Worm (Caenorhabditis elegans): Measurements from ENCODE around the gene cuc-1.
A peak's percentile ranks its signal among the peaks of the same experiment; 100 is the strongest.

The cuc-1 gene

DNA sequence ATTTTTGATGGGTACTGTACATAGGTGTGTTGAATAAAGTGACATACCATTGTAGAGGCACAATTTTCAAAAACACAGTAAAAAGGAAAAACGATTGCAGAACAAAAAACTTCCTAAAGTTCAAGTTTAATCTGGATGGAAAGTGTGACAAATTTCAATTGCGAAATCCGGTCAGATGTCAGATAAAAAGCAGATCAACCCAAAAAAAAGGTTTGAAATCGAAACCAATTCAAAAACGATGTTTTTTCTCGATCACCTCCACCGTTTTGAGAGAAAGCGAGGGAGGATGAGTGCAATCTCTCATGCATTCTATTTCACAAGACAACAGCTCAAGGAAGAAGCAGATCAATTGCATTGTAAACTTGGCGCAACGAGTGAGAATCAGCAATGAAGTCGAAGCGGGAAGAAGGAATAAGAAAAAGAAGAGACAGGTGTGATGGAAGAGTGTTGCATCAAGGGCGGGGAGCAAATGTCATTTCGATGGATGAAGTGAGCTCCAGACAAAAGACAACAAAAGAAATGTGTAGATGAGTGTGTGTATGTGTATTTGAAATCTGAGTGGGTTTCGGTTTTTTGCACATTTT lies 19.4 kb upstream of the cuc-1 start:
- TF ChIP-seq W03F9.2 (tag; optimal IDR thresholded peaks at IDR 0.05) (no peak), dao-5 (tag; optimal IDR thresholded peaks at IDR 0.05) (no peak), him-1 (tag; optimal IDR thresholded peaks at IDR 0.05) (no peak)

- TF ChIP-seq him-1 (tag; optimal IDR thresholded peaks at IDR 0.05) = no peak
- no peak for TF ChIP-seq W03F9.2 (tag; optimal IDR thresholded peaks at IDR 0.05)
- TF ChIP-seq dao-5 (tag; optimal IDR thresholded peaks at IDR 0.05) = no peak
These were observed 18.1 kb upstream of the cuc-1 start, which contains the start of gene sup-18 for ce11 chrIII:7878852-7879329. TSS of gene sup-18 (minus strand) at chrIII:7878902.

DNA sequence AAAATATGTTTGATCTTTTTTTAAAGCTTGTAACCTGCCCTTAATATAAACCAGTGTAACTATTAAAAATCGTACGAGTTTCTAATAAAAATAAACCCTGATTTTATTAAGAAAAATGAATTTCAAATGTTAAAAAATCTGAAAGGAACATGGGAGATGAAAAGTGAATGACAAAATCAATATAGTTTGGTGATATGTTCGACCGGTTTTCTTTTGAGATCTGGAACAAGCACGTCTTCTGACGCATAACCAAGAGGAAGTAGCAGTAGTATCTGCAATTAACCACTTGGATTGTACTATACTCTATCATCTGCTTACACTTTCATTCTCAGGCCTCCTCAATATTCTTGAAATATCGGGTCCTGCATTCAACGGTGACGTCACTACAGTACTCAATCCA lies 16.3 kb upstream of the cuc-1 start:
- TF ChIP-seq W03F9.2 (tag; optimal IDR thresholded peaks at IDR 0.05) (no peak), him-1 (tag; optimal IDR thresholded peaks at IDR 0.05) (no peak), dao-5 (tag; optimal IDR thresholded peaks at IDR 0.05) (no peak)

ce11 chrIII:7873481-7873880 lies 12.7 kb upstream of the cuc-1 start, which contains the start of gene tyr-1:
TSS of gene tyr-1 (plus strand) at chrIII:7873781.
- TF ChIP-seq dao-5 (tag; optimal IDR thresholded peaks at IDR 0.05) (no peak), him-1 (tag; optimal IDR thresholded peaks at IDR 0.05) (no peak), W03F9.2 (tag; optimal IDR thresholded peaks at IDR 0.05) (no peak)

- TF ChIP-seq him-1 (tag; optimal IDR thresholded peaks at IDR 0.05) = no peak
- no peak for TF ChIP-seq dao-5 (tag; optimal IDR thresholded peaks at IDR 0.05)
- TF ChIP-seq W03F9.2 (tag; optimal IDR thresholded peaks at IDR 0.05) = no peak
These were observed 12.0 kb upstream of the cuc-1 start for ce11 chrIII:7872776-7873175.

- TF ChIP-seq W03F9.2 (tag; optimal IDR thresholded peaks at IDR 0.05) (no peak), him-1 (tag; optimal IDR thresholded peaks at IDR 0.05) (no peak), dao-5 (tag; optimal IDR thresholded peaks at IDR 0.05) (no peak)
These were observed 5.4 kb upstream of the cuc-1 start, which contains the start of gene cup-4 for ce11 chrIII:7866189-7866588. TSS of gene cup-4 (plus strand) at chrIII:7866489.

- TF ChIP-seq him-1 (tag; optimal IDR thresholded peaks at IDR 0.05) = no peak
- TF ChIP-seq dao-5 (tag; optimal IDR thresholded peaks at IDR 0.05) = no peak
- no peak for TF ChIP-seq W03F9.2 (tag; optimal IDR thresholded peaks at IDR 0.05)
These were observed 4.5 kb upstream of the cuc-1 start, which contains the start of gene slc-17.3 for ce11 chrIII:7865238-7865761. TSS of gene slc-17.3 (minus strand) at chrIII:7865288.

DNA sequence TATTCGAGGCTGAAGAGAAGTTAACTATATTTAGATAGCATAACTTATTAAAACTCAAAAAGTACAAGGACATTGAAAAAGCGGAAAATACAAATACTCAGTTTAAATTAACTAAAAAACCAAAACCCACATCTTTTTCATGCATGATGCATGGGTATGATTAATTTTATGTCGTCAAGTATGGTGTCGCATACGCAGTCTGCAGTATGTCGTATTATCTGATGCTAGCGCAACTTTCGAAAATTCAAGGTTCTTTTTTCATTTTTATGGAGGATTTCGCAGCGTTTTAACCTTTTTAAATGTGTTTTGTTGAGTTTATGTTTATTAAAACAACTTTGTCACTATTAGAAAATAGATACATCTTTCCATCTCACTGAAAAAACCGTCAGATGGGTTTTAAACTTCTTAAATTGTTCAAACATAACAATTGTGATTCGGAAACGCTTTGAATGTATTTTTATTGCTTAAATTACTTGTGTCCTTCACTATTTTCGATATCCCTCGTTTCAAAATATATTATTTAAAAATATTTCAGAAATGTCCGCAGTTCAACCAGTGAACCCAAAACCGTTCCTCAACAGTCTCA lies 843 bp upstream of the cuc-1 start, which contains the start of gene snr-5:
TSS of gene snr-5 (plus strand) at position 536 of the 586 bp plus-strand sequence.
- TF ChIP-seq him-1 (tag; optimal IDR thresholded peaks at IDR 0.05) (no peak), dao-5 (tag; optimal IDR thresholded peaks at IDR 0.05) (no peak), W03F9.2 (tag; optimal IDR thresholded peaks at IDR 0.05) (no peak)

ce11 chrIII:7859313-7859712 lies 1.5 kb downstream of the cuc-1 start, which contains the start of gene tomm-7:
TSS of gene tomm-7 (plus strand) at chrIII:7859613.
- no peak for TF ChIP-seq dao-5 (tag; optimal IDR thresholded peaks at IDR 0.05)
- TF ChIP-seq him-1 (tag; optimal IDR thresholded peaks at IDR 0.05) = no peak
- no peak for TF ChIP-seq W03F9.2 (tag; optimal IDR thresholded peaks at IDR 0.05)

DNA sequence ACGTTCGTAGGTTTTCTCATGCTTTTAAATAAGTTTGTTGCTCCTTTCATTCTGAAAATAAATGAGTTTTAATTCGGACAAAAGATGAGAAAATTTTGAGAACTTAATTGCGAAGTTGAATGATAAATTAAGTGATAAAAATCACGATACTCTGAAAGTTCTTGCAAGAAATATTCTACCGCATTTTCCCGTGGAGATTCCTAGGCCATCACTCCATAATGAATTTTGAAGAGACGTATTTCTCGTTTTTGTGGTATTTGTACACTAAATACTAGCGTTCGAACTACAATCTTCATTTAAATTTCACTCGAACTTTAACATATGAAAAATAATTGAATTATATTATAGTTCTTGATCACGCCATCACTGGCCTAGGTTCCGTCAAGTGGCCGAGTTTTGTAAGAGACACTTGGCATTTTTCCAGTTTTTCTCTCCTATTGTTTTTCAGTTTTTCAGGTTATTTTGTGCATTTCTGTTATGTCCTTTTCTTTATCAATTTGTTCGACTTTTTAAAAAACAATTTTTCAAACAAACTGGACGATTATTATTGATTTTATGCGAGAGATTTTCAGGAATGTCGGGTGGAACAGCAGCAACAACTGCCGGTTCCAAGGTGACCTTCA lies 2.3 kb downstream of the cuc-1 start, which contains the start of the genes coq-5 and ufm-1:
TSS of gene coq-5 (minus strand) at position 51 of the 623 bp plus-strand sequence.
TSS of gene ufm-1 (plus strand) at position 573 of the 623 bp plus-strand sequence.
- TF ChIP-seq W03F9.2 (tag; optimal IDR thresholded peaks at IDR 0.05) (no peak), him-1 (tag; optimal IDR thresholded peaks at IDR 0.05) (peak; percentile 21), dao-5 (tag; optimal IDR thresholded peaks at IDR 0.05) (no peak)

DNA sequence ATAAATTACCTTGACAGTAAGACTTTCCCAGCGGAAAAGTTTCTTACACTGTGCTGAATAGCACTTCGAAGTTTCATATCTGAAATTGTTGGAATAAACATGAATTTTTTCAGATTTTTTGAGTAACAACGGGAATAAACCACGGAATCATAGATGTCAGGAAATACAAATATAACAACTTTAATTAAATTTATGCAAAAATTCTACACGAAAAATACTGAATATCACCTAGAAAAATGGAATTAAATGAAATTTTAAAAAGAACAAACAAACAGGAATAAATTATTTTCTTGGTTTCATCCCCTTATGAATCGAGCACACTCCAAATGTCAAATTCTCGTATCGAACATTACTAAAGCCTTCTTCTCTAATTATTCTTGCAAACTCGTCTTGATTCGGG lies 3.6 kb downstream of the cuc-1 start, which contains the start of gene tag-307:
TSS of gene tag-307 (minus strand) at position 101 of the 400 bp plus-strand sequence.
- TF ChIP-seq him-1 (tag; optimal IDR thresholded peaks at IDR 0.05) (no peak), W03F9.2 (tag; optimal IDR thresholded peaks at IDR 0.05) (no peak), dao-5 (tag; optimal IDR thresholded peaks at IDR 0.05) (no peak)

- TF ChIP-seq W03F9.2 (tag; optimal IDR thresholded peaks at IDR 0.05) = no peak
- no peak for TF ChIP-seq him-1 (tag; optimal IDR thresholded peaks at IDR 0.05)
- no peak for TF ChIP-seq dao-5 (tag; optimal IDR thresholded peaks at IDR 0.05)
These were observed 5.3 kb downstream of the cuc-1 start for ce11 chrIII:7855468-7855867.

DNA sequence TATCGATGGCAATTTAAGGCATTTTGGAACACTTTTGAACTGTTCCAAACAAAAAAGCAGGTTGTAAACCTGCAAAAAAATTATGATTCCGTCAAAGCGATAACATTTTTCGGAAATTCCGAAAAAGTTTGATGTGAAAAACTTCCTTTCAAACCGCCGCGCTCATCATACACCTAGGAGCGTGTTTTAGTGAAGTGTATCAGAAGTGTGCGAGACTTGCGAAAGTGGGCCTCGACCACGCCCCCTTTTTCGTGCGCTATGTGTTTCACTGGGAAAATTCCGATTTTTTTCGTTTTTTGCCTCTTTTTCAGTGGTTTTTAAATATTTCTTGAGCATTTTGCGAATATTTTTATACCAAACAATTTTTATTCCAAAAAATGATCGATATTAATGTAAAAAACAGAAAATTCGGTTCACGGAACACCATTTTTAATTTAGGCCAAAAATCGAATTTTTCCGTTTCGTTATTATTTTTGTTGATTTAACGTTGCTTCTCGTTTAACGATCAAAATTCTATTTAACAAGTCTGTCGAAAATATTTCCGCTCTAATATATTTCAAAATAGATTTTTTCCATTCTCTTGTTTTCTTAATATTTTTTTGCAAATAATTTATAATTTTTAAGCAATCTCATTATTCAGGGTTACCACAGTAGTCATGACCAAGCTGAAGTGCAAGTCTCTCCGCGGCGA lies 6.1 kb downstream of the cuc-1 start, which contains the start of gene rpl-35:
TSS of gene rpl-35 (plus strand) at position 641 of the 691 bp plus-strand sequence.
- TF ChIP-seq W03F9.2 (tag; optimal IDR thresholded peaks at IDR 0.05) (peak; percentile 99), him-1 (tag; optimal IDR thresholded peaks at IDR 0.05) (peak; percentile 99), dao-5 (tag; optimal IDR thresholded peaks at IDR 0.05) (peak; percentile 79)

Data from whole organism, L4/young adult.